Worm (Caenorhabditis elegans) whole organism, L4 larva: ENCODE data around the gene C16C8.10.

ENCODE experiments used
- D1046.2 ChIP-seq: fragments of 200-800 bp; sonication (Bioruptor generic); IDR thresholded peaks from 2 replicates; pipeline ENCODE4 v1.3.6; 2022; ENCODE audit warnings: missing genetic modification characterization, missing compliant biosample characterization
- Y105C5A.15 ChIP-seq: fragments of 200-800 bp; sonication (Bioruptor generic); IDR thresholded peaks from 2 replicates; pipeline ENCODE4 v1.3.6; 2022; ENCODE audit warnings: missing genetic modification characterization, missing compliant biosample characterization
- Y5F2A.4 ChIP-seq: fragments of 200-800 bp; sonication (Bioruptor generic); optimal IDR thresholded peaks from 2 replicates; lab custom pipeline; 2018; ENCODE audit warnings: mild to moderate bottlenecking, missing genetic modification characterization, missing compliant biosample characterization
- ceh-44 ChIP-seq: fragments of 200-800 bp; sonication (Bioruptor generic); IDR thresholded peaks from 2 replicates; pipeline ENCODE4 v1.3.6; 2022; ENCODE audit warnings: missing genetic modification reagents, missing genetic modification characterization, missing compliant biosample characterization
- ceh-82 ChIP-seq: sonication (generic microtip); optimal IDR thresholded peaks from 2 replicates; lab custom pipeline; 2017; ENCODE audit warnings: missing biosample characterization, missing genetic modification characterization
- dpl-1 ChIP-seq: fragments of 150-350 bp; optimal IDR thresholded peaks from 2 replicates; lab custom pipeline; 2014; ENCODE audit warnings: missing biosample characterization, missing genetic modification reagents, missing genetic modification characterization
- dve-1 ChIP-seq: sonication (generic microtip); optimal IDR thresholded peaks from 2 replicates; lab custom pipeline; 2017; ENCODE audit warnings: antibody characterized with exemption, mild to moderate bottlenecking, missing genetic modification characterization, missing compliant biosample characterization; ENCODE audit not compliant: insufficient read depth
- egl-27 ChIP-seq: sonication (generic microtip); optimal IDR thresholded peaks from 3 replicates; lab custom pipeline; 2017; ENCODE audit warnings: missing biosample characterization, missing genetic modification reagents, missing genetic modification characterization
- fkh-10 ChIP-seq: fragments of 150-350 bp; optimal IDR thresholded peaks from 2 replicates; lab custom pipeline; 2014; ENCODE audit warnings: missing biosample characterization, missing genetic modification reagents, missing genetic modification characterization
- fos-1 ChIP-seq: fragments of 150-350 bp; optimal IDR thresholded peaks from 2 replicates; lab custom pipeline; 2014; ENCODE audit warnings: missing biosample characterization, missing genetic modification characterization
- gei-8 ChIP-seq: fragments of 200-800 bp; sonication (Bioruptor generic); optimal IDR thresholded peaks from 2 replicates; lab custom pipeline; 2018; ENCODE audit warnings: mild to moderate bottlenecking, missing genetic modification characterization, missing compliant biosample characterization
- hlh-11 ChIP-seq: fragments of 200-800 bp; sonication (Bioruptor generic); optimal IDR thresholded peaks from 2 replicates; lab custom pipeline; 2018; ENCODE audit warnings: mild to moderate bottlenecking, missing genetic modification characterization, missing compliant biosample characterization
- hmg-1.1 ChIP-seq: fragments of 200-800 bp; sonication (Bioruptor generic); IDR thresholded peaks from 2 replicates; pipeline ENCODE4 v1.3.6; 2022; ENCODE audit warnings: missing genetic modification reagents, missing genetic modification characterization, missing compliant biosample characterization
- lim-7 ChIP-seq: fragments of 200-800 bp; sonication (Bioruptor generic); IDR thresholded peaks from 2 replicates; pipeline ENCODE4 v1.3.6; 2022; ENCODE audit warnings: missing genetic modification characterization, missing compliant biosample characterization
- lin-29 ChIP-seq: fragments of 200-800 bp; sonication (Bioruptor generic); IDR thresholded peaks from 2 replicates; pipeline ENCODE4 v1.3.6; 2022; ENCODE audit warnings: missing genetic modification reagents, missing genetic modification characterization, missing compliant biosample characterization
- lin-39 ChIP-seq: fragments of 150-350 bp; optimal IDR thresholded peaks from 2 replicates; lab custom pipeline; 2014; ENCODE audit warnings: missing biosample characterization, missing genetic modification reagents, missing genetic modification characterization
- lir-3 ChIP-seq: sonication (generic microtip); optimal IDR thresholded peaks from 2 replicates; lab custom pipeline; 2016; ENCODE audit warnings: mild to moderate bottlenecking, missing genetic modification characterization, missing compliant biosample characterization
- lsy-2 ChIP-seq, 2 experiments: fragments of 150-350 bp in 1 of 2; sonication (generic microtip) in 1 of 2; optimal IDR thresholded peaks; 2 replicates each; lab custom pipeline; 2014 to 2017; ENCODE audit warnings: missing biosample characterization in 2 of 2, missing genetic modification characterization in 2 of 2
- madf-9 ChIP-seq: fragments of 200-800 bp; sonication (Bioruptor generic); conservative IDR thresholded peaks from 2 replicates; pipeline ENCODE4 v1.3.6; 2022; ENCODE audit warnings: missing genetic modification reagents, missing genetic modification characterization, missing compliant biosample characterization
- mdl-1 ChIP-seq, 2 experiments: fragments of 150-350 bp in 1 of 2; sonication (generic microtip) in 1 of 2; optimal IDR thresholded peaks; 2 replicates each; lab custom pipeline; 2014 to 2017; ENCODE audit warnings: missing biosample characterization in 2 of 2, missing genetic modification characterization in 2 of 2
- mes-2 ChIP-seq: sonication (generic microtip); optimal IDR thresholded peaks from 2 replicates; lab custom pipeline; 2016; ENCODE audit warnings: missing genotype, mild to moderate bottlenecking, missing genetic modification characterization, missing compliant biosample characterization; ENCODE audit not compliant: poor library complexity, severe bottlenecking
- nhr-10 ChIP-seq: fragments of 150-350 bp; optimal IDR thresholded peaks from 2 replicates; lab custom pipeline; 2014; ENCODE audit warnings: missing biosample characterization, missing genetic modification characterization
- nhr-102 ChIP-seq: sonication (generic microtip); optimal IDR thresholded peaks from 2 replicates; lab custom pipeline; 2016; ENCODE audit warnings: mild to moderate bottlenecking, missing genetic modification characterization, moderate library complexity, missing compliant biosample characterization
- nhr-11 ChIP-seq: fragments of 150-350 bp; optimal IDR thresholded peaks from 2 replicates; lab custom pipeline; 2014; ENCODE audit warnings: missing biosample characterization, missing genetic modification characterization
- nhr-111 ChIP-seq: fragments of 200-800 bp; sonication (Bioruptor generic); optimal IDR thresholded peaks from 2 replicates; lab custom pipeline; 2018; ENCODE audit warnings: mild to moderate bottlenecking, missing genetic modification characterization, missing compliant biosample characterization
- nhr-28 ChIP-seq: fragments of 150-350 bp; optimal IDR thresholded peaks from 2 replicates; lab custom pipeline; 2014; ENCODE audit warnings: missing biosample characterization, missing genetic modification characterization
- nhr-41 ChIP-seq: fragments of 200-800 bp; sonication (Bioruptor generic); IDR thresholded peaks from 2 replicates; pipeline ENCODE4 v1.3.6; 2022; ENCODE audit warnings: missing genetic modification reagents, missing genetic modification characterization, missing compliant biosample characterization
- nhr-48 ChIP-seq: sonication (generic microtip); optimal IDR thresholded peaks from 2 replicates; lab custom pipeline; 2016; ENCODE audit warnings: mild to moderate bottlenecking, missing genetic modification characterization, missing compliant biosample characterization
- nhr-6 ChIP-seq: fragments of 150-350 bp; optimal IDR thresholded peaks from 2 replicates; lab custom pipeline; 2014; ENCODE audit warnings: missing biosample characterization, missing genetic modification characterization
- nhr-77 ChIP-seq: fragments of 150-350 bp; optimal IDR thresholded peaks from 2 replicates; lab custom pipeline; 2014; ENCODE audit warnings: missing biosample characterization, missing genetic modification characterization
- php-3 ChIP-seq: fragments of 200-800 bp; sonication (Bioruptor generic); IDR thresholded peaks from 2 replicates; pipeline ENCODE4 v1.3.6; 2022; ENCODE audit warnings: missing genetic modification reagents, missing genetic modification characterization, missing compliant biosample characterization
- pqm-1 ChIP-seq: sonication (generic microtip); optimal IDR thresholded peaks from 2 replicates; lab custom pipeline; 2017; ENCODE audit warnings: missing biosample characterization, missing genetic modification characterization
- saeg-2 ChIP-seq: fragments of 200-800 bp; sonication (Bioruptor generic); IDR thresholded peaks from 2 replicates; pipeline ENCODE4 v1.3.6; 2022; ENCODE audit warnings: missing genetic modification reagents, missing genetic modification characterization, missing compliant biosample characterization
- set-16 ChIP-seq: fragments of 200-800 bp; sonication (Bioruptor generic); IDR thresholded peaks from 2 replicates; pipeline ENCODE4 v1.3.6; 2022; ENCODE audit warnings: missing genetic modification reagents, missing genetic modification characterization, missing compliant biosample characterization
- spr-3 ChIP-seq: fragments of 200-800 bp; sonication (Bioruptor generic); optimal IDR thresholded peaks from 2 replicates; lab custom pipeline; 2018; ENCODE audit warnings: mild to moderate bottlenecking, missing genetic modification characterization, missing compliant biosample characterization
- tag-97 ChIP-seq: fragments of 200-800 bp; sonication (Bioruptor generic); IDR thresholded peaks from 2 replicates; pipeline ENCODE4 v1.3.6; 2022; ENCODE audit warnings: missing genetic modification characterization, missing compliant biosample characterization
- unc-39 ChIP-seq: sonication (generic microtip); optimal IDR thresholded peaks from 2 replicates; lab custom pipeline; 2017; ENCODE audit warnings: missing biosample characterization, missing genetic modification characterization
- zfp-2 ChIP-seq: sonication (generic microtip); optimal IDR thresholded peaks from 2 replicates; lab custom pipeline; 2016; ENCODE audit warnings: mild to moderate bottlenecking, missing genetic modification characterization, missing compliant biosample characterization
- ztf-7 ChIP-seq: fragments of 150-350 bp; optimal IDR thresholded peaks from 2 replicates; lab custom pipeline; 2014; ENCODE audit warnings: missing biosample characterization, missing genetic modification characterization

Gene C16C8.10

ce11 chrII:3461586-3461985 lies 2.9 kb downstream of the C16C8.10 start, which contains the start of gene C16C8.8:
C16C8.8 (minus strand) TSS chrII:3461686.
- TF ChIP-seq lin-29: no peak
- TF ChIP-seq set-16: no peak
- no peak for TF ChIP-seq lin-39 (tag; lab: Kevin White, UChicago)
- no peak for TF ChIP-seq gei-8 (GFP tag; lab: Kevin White, UChicago)
- no peak for TF ChIP-seq fos-1 (tag; lab: Kevin White, UChicago)
- TF ChIP-seq Y5F2A.4 (GFP tag; lab: Kevin White, UChicago): no peak
- TF ChIP-seq madf-9: no peak
- TF ChIP-seq mdl-1 (tag; optimal IDR thresholded peaks at IDR 0.05; lab: Kevin White, UChicago): no peak
- TF ChIP-seq lsy-2 (tag; optimal IDR thresholded peaks at IDR 0.05; lab: Kevin White, UChicago): no peak
- no peak for TF ChIP-seq ceh-44 (GFP tag; lab: Robert Waterston, UW)

- TF ChIP-seq nhr-111 (GFP tag; lab: Kevin White, UChicago): no peak
- no peak for TF ChIP-seq nhr-77 (tag; lab: Kevin White, UChicago)
- TF ChIP-seq nhr-10 (tag; lab: Kevin White, UChicago): no peak
- no peak for TF ChIP-seq D1046.2
- no peak for TF ChIP-seq mes-2 (tag; lab: Kevin White, UChicago)
- TF ChIP-seq spr-3 (GFP tag; lab: Kevin White, UChicago): no peak
- TF ChIP-seq pqm-1: no peak
- no peak for TF ChIP-seq nhr-11 (tag; lab: Kevin White, UChicago)
- no peak for TF ChIP-seq tag-97 (GFP tag; lab: Robert Waterston, UW)
- no peak for TF ChIP-seq Y105C5A.15 (GFP tag; lab: Robert Waterston, UW)
- TF ChIP-seq unc-39: no peak
- TF ChIP-seq lim-7 (GFP tag; lab: Robert Waterston, UW): no peak
- TF ChIP-seq lin-29: no peak
Measured at ce11 chrII:3460048-3460447, 4.4 kb downstream of the C16C8.10 start, which contains the start of gene C16C8.7. C16C8.7 (minus strand) TSS chrII:3460148.

- TF ChIP-seq nhr-111 (GFP tag; lab: Kevin White, UChicago): no peak
- no peak for TF ChIP-seq nhr-41 (GFP tag; lab: Robert Waterston, UW)
- TF ChIP-seq nhr-6 (tag; lab: Kevin White, UChicago): no peak
- no peak for TF ChIP-seq nhr-28 (tag; lab: Kevin White, UChicago)
- TF ChIP-seq spr-3 (GFP tag; lab: Kevin White, UChicago): no peak
- no peak for TF ChIP-seq lir-3 (tag; lab: Kevin White, UChicago)
- TF ChIP-seq saeg-2: no peak
- no peak for TF ChIP-seq nhr-102 (tag; lab: Kevin White, UChicago)
- no peak for TF ChIP-seq ceh-82 (tag; lab: Kevin White, UChicago)
- no peak for TF ChIP-seq lim-7 (GFP tag; lab: Robert Waterston, UW)
- no peak for TF ChIP-seq egl-27
- TF ChIP-seq fkh-10 (GFP tag; lab: Kevin White, UChicago): no peak
- no peak for TF ChIP-seq hmg-1.1
- TF ChIP-seq ztf-7 (tag; lab: Kevin White, UChicago): no peak
- TF ChIP-seq nhr-48 (tag; lab: Kevin White, UChicago): no peak
- TF ChIP-seq hlh-11: no peak
- TF ChIP-seq dpl-1 (GFP tag; lab: Kevin White, UChicago): no peak
- TF ChIP-seq zfp-2 (tag; lab: Kevin White, UChicago): no peak
- TF ChIP-seq php-3 (GFP tag; lab: Robert Waterston, UW): no peak
- TF ChIP-seq dve-1 (tag; lab: Kevin White, UChicago): no peak
Measured at ce11 chrII:3459199-3459598, 5.3 kb downstream of the C16C8.10 start.
